Fruit fly (Drosophila melanogaster): ENCODE results near the gene CG12535.

CG12535 gene

DNA sequence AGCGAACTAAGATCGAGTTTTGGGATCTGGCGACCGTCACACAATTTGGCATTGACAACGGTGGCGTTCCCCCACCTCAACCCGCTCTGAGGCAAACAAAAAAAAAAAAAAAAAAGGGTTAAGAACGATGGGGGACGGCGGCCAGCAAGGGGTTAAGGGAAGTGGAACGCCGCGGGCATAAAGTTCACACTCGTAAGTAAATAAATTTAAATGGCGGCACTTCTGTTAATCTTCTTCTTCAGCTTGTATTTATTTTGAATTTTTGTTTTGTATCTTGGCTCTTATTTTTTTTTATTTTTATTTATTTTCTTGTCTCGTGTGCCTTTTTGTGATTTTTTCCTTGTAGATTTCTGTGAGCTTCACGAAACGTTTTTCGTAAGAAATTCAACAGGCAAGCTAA is 35.9 kb downstream of the CG12535 start:
- TF ChIP-seq nom (GFP tag; optimal IDR thresholded peaks at IDR 0.05) (peak; percentile 58), C15 (GFP tag; IDR thresholded peaks at IDR 0.05) (no peak)

DNA sequence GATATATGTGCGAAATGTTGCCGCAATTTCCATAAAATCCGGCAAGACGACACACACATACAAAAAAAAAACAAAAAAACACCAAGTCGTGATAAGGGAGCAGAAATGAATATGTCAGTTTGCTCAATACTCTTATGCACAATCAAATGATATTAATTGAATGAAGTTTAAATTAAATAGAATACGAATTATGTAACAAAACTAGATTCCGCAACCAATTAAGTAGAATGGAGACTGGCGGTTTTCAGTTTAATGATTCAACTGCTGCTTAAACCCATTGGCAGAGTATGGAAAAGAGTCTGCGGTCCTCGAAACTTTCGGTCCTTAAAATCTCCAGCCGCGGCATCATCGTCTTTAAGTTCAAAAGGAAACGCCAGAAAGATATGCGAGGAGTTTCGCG is 36.9 kb downstream of the CG12535 start:
- TF ChIP-seq wek (GFP tag; optimal IDR thresholded peaks at IDR 0.05) (no peak), cwo (GFP tag; optimal IDR thresholded peaks at IDR 0.05) (no peak), corto (GFP tag; optimal IDR thresholded peaks at IDR 0.05) (peak; percentile 53), CG30403 (GFP tag; optimal IDR thresholded peaks at IDR 0.05) (no peak), CG2712 (tag; optimal IDR thresholded peaks at IDR 0.05) (no peak), lola (GFP tag; optimal IDR thresholded peaks at IDR 0.05) (no peak), CG17186 (GFP tag; optimal IDR thresholded peaks at IDR 0.05) (no peak), Pdp1 (GFP tag; optimal IDR thresholded peaks at IDR 0.05) (peak in 1 of 2 experiments; percentile 33), fd64A (GFP tag; optimal IDR thresholded peaks at IDR 0.05) (no peak), lbe (GFP tag; optimal IDR thresholded peaks at IDR 0.05) (peak; percentile 46), kay (GFP tag; optimal IDR thresholded peaks at IDR 0.05) (no peak), chn (GFP tag; optimal IDR thresholded peaks at IDR 0.05) (no peak), CG18764 (GFP tag; optimal IDR thresholded peaks at IDR 0.05) (no peak), Ptx1 (GFP tag; IDR thresholded peaks at IDR 0.05) (no peak), Hey (tag; optimal IDR thresholded peaks at IDR 0.05) (no peak), unc-4 (GFP tag; IDR thresholded peaks at IDR 0.05; ENCODE audit: partially characterized antibody) (no peak)

DNA sequence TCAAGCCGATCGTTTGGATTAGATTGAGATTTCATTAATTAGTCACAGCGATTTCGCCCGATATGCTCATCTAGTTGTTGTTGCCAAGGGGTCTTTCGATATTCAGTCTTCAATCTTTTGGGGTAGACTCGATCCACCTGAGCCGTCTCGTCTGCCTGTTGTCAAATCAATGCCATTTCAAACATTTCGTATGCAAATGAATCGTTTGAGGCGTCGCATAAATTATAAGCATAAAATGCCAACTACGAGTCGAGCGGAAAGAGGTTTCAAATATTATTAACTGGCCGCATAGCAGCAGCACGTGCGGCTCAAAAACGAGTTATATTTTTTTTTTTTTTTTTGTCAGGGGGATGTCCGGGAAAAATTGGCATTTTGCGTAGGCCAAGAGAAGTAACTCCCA is 37.3 kb downstream of the CG12535 start:
- no peak for TF ChIP-seq CG17359 (tag; optimal IDR thresholded peaks at IDR 0.05)
- TF ChIP-seq CG2712 (tag; optimal IDR thresholded peaks at IDR 0.05) = no peak
- TF ChIP-seq Sox100B (GFP tag; optimal IDR thresholded peaks at IDR 0.05) = no peak
- TF ChIP-seq cwo (GFP tag; optimal IDR thresholded peaks at IDR 0.05) = peak; percentile 76
- peak; percentile 64; the same call in 1 of the 2 replicates for TF ChIP-seq vvl (GFP tag; IDR thresholded peaks at IDR 0.05)
- no peak for TF ChIP-seq Doc2 (GFP tag; IDR thresholded peaks at IDR 0.05)
- TF ChIP-seq gro (GFP tag; optimal IDR thresholded peaks at IDR 0.05) = no peak
- TF ChIP-seq lola (GFP tag; optimal IDR thresholded peaks at IDR 0.05) = no peak
- TF ChIP-seq chinmo (GFP tag; IDR thresholded peaks at IDR 0.05; ENCODE audit: partially characterized antibody) = 0 out of 4 replicates have a peak, but pooled peaks have one; percentile 28
- peak; percentile 23; the same call in 1 of the 2 replicates for TF ChIP-seq Awh (GFP tag; IDR thresholded peaks at IDR 0.05)
- peak; percentile 60 for TF ChIP-seq sd (tag; optimal IDR thresholded peaks at IDR 0.05)
- no peak for TF ChIP-seq CG18262 (tag; optimal IDR thresholded peaks at IDR 0.05)
- TF ChIP-seq gfzf (GFP tag; optimal IDR thresholded peaks at IDR 0.05) = no peak
- peak; percentile 14 for TF ChIP-seq CG13894 (tag; optimal IDR thresholded peaks at IDR 0.05)
- peak; percentile 11 for TF ChIP-seq grn (GFP tag; optimal IDR thresholded peaks at IDR 0.05)
- TF ChIP-seq bowl (GFP tag; IDR thresholded peaks at IDR 0.05) = no peak
- no peak for TF ChIP-seq h (optimal IDR thresholded peaks at IDR 0.05)
- peak; percentile 68 for TF ChIP-seq abd-A (tag; optimal IDR thresholded peaks at IDR 0.05)
- TF ChIP-seq CG11456 (GFP tag; IDR thresholded peaks at IDR 0.05) = no peak
- TF ChIP-seq sens (GFP tag) = peak; percentile 70

dm6 chrX:3408609-3409237 is 40.0 kb downstream of the CG12535 start:
- TF ChIP-seq kah (GFP tag; optimal IDR thresholded peaks at IDR 0.05) (no peak), Lim3 (GFP tag; IDR thresholded peaks at IDR 0.05) (no peak), Med (GFP tag) (peak; percentile 82), chif (GFP tag; optimal IDR thresholded peaks at IDR 0.05) (peak in 1 of 2 experiments; percentile 21), Drgx (GFP tag; IDR thresholded peaks at IDR 0.05) (peak; percentile 69), Tbp (GFP tag; optimal IDR thresholded peaks at IDR 0.05) (no peak), gem (tag; optimal IDR thresholded peaks at IDR 0.05) (peak; percentile 43), sens (GFP tag) (peak; percentile 80), unpg (GFP tag; optimal IDR thresholded peaks at IDR 0.05) (peak; percentile 30), lab (GFP tag; optimal IDR thresholded peaks at IDR 0.05) (peak; percentile 7), lbe (GFP tag; optimal IDR thresholded peaks at IDR 0.05) (peak; percentile 78), tgo (GFP tag; IDR thresholded peaks at IDR 0.05) (no peak), CG2120 (GFP tag; optimal IDR thresholded peaks at IDR 0.05) (peak; percentile 26), Oli (tag; optimal IDR thresholded peaks at IDR 0.05) (peak; percentile 7)
